Worm (Caenorhabditis elegans) whole organism, L4 larva: ENCODE measurements around the gene cest-13.

Source experiments
- F10B5.3 ChIP-seq: sonication (generic microtip); optimal IDR thresholded peaks from 2 replicates; lab custom pipeline; 2016; ENCODE audit warnings: mild to moderate bottlenecking, missing genetic modification characterization, missing compliant biosample characterization
- F37D6.2 ChIP-seq: sonication (generic microtip); optimal IDR thresholded peaks from 2 replicates; lab custom pipeline; 2016; ENCODE audit warnings: mild to moderate bottlenecking, missing genetic modification characterization, missing compliant biosample characterization
- R02D3.7 ChIP-seq: fragments of 150-350 bp; sonication (generic microtip); optimal IDR thresholded peaks from 3 replicates; lab custom pipeline; 2014; ENCODE audit warnings: missing biosample characterization, missing genetic modification characterization
- T20F7.1 ChIP-seq: fragments of 200-800 bp; sonication (Bioruptor generic); optimal IDR thresholded peaks from 2 replicates; lab custom pipeline; 2018; ENCODE audit warnings: mild to moderate bottlenecking, missing genetic modification characterization, missing compliant biosample characterization
- aha-1 ChIP-seq: fragments of 150-350 bp; peaks from one replicate; lab custom pipeline; 2014; ENCODE audit warnings: missing biosample characterization, missing genetic modification characterization
- aly-2 ChIP-seq: sonication (generic microtip); optimal IDR thresholded peaks from 2 replicates; lab custom pipeline; 2018; ENCODE audit warnings: missing biosample characterization, missing genetic modification characterization
- ceh-20 ChIP-seq: fragments of 200-800 bp; sonication (Bioruptor generic); IDR thresholded peaks from 2 replicates; pipeline ENCODE4 v1.3.6; 2022; ENCODE audit warnings: missing genetic modification reagents, missing genetic modification characterization, missing compliant biosample characterization
- ceh-44 ChIP-seq: fragments of 200-800 bp; sonication (Bioruptor generic); IDR thresholded peaks from 2 replicates; pipeline ENCODE4 v1.3.6; 2022; ENCODE audit warnings: missing genetic modification reagents, missing genetic modification characterization, missing compliant biosample characterization
- ceh-62 ChIP-seq: sonication (generic microtip); optimal IDR thresholded peaks from 2 replicates; lab custom pipeline; 2017; ENCODE audit warnings: missing biosample characterization, missing genetic modification characterization
- ces-1 ChIP-seq: fragments of 150-350 bp; sonication (generic microtip); optimal IDR thresholded peaks from 4 replicates; lab custom pipeline; 2014; ENCODE audit warnings: missing biosample characterization, missing genetic modification reagents, missing genetic modification characterization
- ctbp-1 ChIP-seq: fragments of 200-800 bp; sonication (Bioruptor generic); IDR thresholded peaks from 2 replicates; pipeline ENCODE4 v1.3.6; 2022; ENCODE audit warnings: missing genetic modification reagents, missing genetic modification characterization, missing compliant biosample characterization
- daf-12 ChIP-seq: fragments of 150-350 bp; optimal IDR thresholded peaks from 2 replicates; lab custom pipeline; 2014; ENCODE audit warnings: missing biosample characterization, missing genetic modification reagents, missing genetic modification characterization
- daf-8 ChIP-seq: fragments of 200-800 bp; sonication (Bioruptor generic); IDR thresholded peaks from 2 replicates; pipeline ENCODE4 v1.3.6; 2022; ENCODE audit warnings: missing genetic modification characterization, missing compliant biosample characterization
- dmd-8 ChIP-seq: fragments of 200-800 bp; sonication (Bioruptor generic); IDR thresholded peaks from 2 replicates; pipeline ENCODE4 v1.3.6; 2022; ENCODE audit warnings: missing genetic modification characterization, missing compliant biosample characterization
- dmd-9 ChIP-seq: fragments of 200-800 bp; sonication (Bioruptor generic); IDR thresholded peaks from 2 replicates; pipeline ENCODE4 v1.3.6; 2022; ENCODE audit warnings: missing genetic modification reagents, missing genetic modification characterization, missing compliant biosample characterization
- egl-27 ChIP-seq: sonication (generic microtip); optimal IDR thresholded peaks from 3 replicates; lab custom pipeline; 2017; ENCODE audit warnings: missing biosample characterization, missing genetic modification reagents, missing genetic modification characterization
- fos-1 ChIP-seq: fragments of 150-350 bp; optimal IDR thresholded peaks from 2 replicates; lab custom pipeline; 2014; ENCODE audit warnings: missing biosample characterization, missing genetic modification characterization
- hif-1 ChIP-seq, 2 experiments: sonication (generic microtip); optimal IDR thresholded peaks; 2 replicates each; lab custom pipeline; 2016 to 2017; ENCODE audit warnings: missing compliant biosample characterization in 2 of 2, missing genetic modification characterization in 2 of 2, missing genetic modification reagents in 2 of 2, missing genotype in 2 of 2, mild to moderate bottlenecking in 1 of 2
- hlh-30 ChIP-seq: sonication (generic microtip); optimal IDR thresholded peaks from 2 replicates; lab custom pipeline; 2017; ENCODE audit warnings: antibody characterized with exemption, mild to moderate bottlenecking, missing genetic modification characterization, missing compliant biosample characterization; ENCODE audit not compliant: insufficient read depth
- hmg-1.1 ChIP-seq: fragments of 200-800 bp; sonication (Bioruptor generic); IDR thresholded peaks from 2 replicates; pipeline ENCODE4 v1.3.6; 2022; ENCODE audit warnings: missing genetic modification reagents, missing genetic modification characterization, missing compliant biosample characterization
- lim-7 ChIP-seq: fragments of 200-800 bp; sonication (Bioruptor generic); IDR thresholded peaks from 2 replicates; pipeline ENCODE4 v1.3.6; 2022; ENCODE audit warnings: missing genetic modification characterization, missing compliant biosample characterization
- lin-13 ChIP-seq: fragments of 150-350 bp; optimal IDR thresholded peaks from 2 replicates; lab custom pipeline; 2014; ENCODE audit warnings: missing biosample characterization, missing genetic modification reagents, missing genetic modification characterization
- lin-15B ChIP-seq: fragments of 150-350 bp; sonication (generic microtip); optimal IDR thresholded peaks from 3 replicates; lab custom pipeline; 2014; ENCODE audit warnings: missing biosample characterization, missing genetic modification characterization
- lin-29 ChIP-seq: fragments of 200-800 bp; sonication (Bioruptor generic); IDR thresholded peaks from 2 replicates; pipeline ENCODE4 v1.3.6; 2022; ENCODE audit warnings: missing genetic modification reagents, missing genetic modification characterization, missing compliant biosample characterization
- lin-38 ChIP-seq: fragments of 200-800 bp; sonication (Bioruptor generic); IDR thresholded peaks from 2 replicates; pipeline ENCODE4 v1.3.6; 2022; ENCODE audit warnings: missing genetic modification reagents, missing genetic modification characterization, missing compliant biosample characterization
- lin-39 ChIP-seq: fragments of 150-350 bp; optimal IDR thresholded peaks from 2 replicates; lab custom pipeline; 2014; ENCODE audit warnings: missing biosample characterization, missing genetic modification reagents, missing genetic modification characterization
- lir-3 ChIP-seq: sonication (generic microtip); optimal IDR thresholded peaks from 2 replicates; lab custom pipeline; 2016; ENCODE audit warnings: mild to moderate bottlenecking, missing genetic modification characterization, missing compliant biosample characterization
- lsy-2 ChIP-seq, 2 experiments: fragments of 150-350 bp in 1 of 2; sonication (generic microtip) in 1 of 2; optimal IDR thresholded peaks; 2 replicates each; lab custom pipeline; 2014 to 2017; ENCODE audit warnings: missing biosample characterization in 2 of 2, missing genetic modification characterization in 2 of 2
- madf-5 ChIP-seq, 2 experiments: fragments of 200-800 bp; sonication (Bioruptor generic); IDR thresholded peaks; 2 replicates each; pipeline ENCODE4 v1.3.6; 2022; ENCODE audit warnings: missing compliant biosample characterization in 2 of 2, missing genetic modification characterization in 2 of 2
- mdl-1 ChIP-seq, 2 experiments: fragments of 150-350 bp in 1 of 2; sonication (generic microtip) in 1 of 2; optimal IDR thresholded peaks; 2 replicates each; lab custom pipeline; 2014 to 2017; ENCODE audit warnings: missing biosample characterization in 2 of 2, missing genetic modification characterization in 2 of 2
- mxl-2 ChIP-seq: fragments of 200-800 bp; sonication (Bioruptor generic); conservative IDR thresholded peaks from 2 replicates; pipeline ENCODE4 v1.3.6; 2022; ENCODE audit warnings: missing genetic modification reagents, missing genetic modification characterization, missing compliant biosample characterization
- nhr-6 ChIP-seq: fragments of 150-350 bp; optimal IDR thresholded peaks from 2 replicates; lab custom pipeline; 2014; ENCODE audit warnings: missing biosample characterization, missing genetic modification characterization
- nhr-76 ChIP-seq: fragments of 150-350 bp; optimal IDR thresholded peaks from 2 replicates; lab custom pipeline; 2014; ENCODE audit warnings: missing biosample characterization, missing genetic modification characterization
- nhr-77 ChIP-seq: fragments of 150-350 bp; optimal IDR thresholded peaks from 2 replicates; lab custom pipeline; 2014; ENCODE audit warnings: missing biosample characterization, missing genetic modification characterization
- pha-4 ChIP-seq, 2 experiments: fragments of 150-350 bp in 1 of 2; fragments of 200-800 bp in 1 of 2; sonication (Bioruptor generic) in 1 of 2; IDR thresholded peaks in 1 of 2; optimal IDR thresholded peaks in 1 of 2; 2 replicates each; pipeline versions ENCODE4 v1.3.6 to Lab custom; 2014 to 2022; ENCODE audit warnings: missing genetic modification characterization in 2 of 2, missing genetic modification reagents in 2 of 2, missing biosample characterization in 1 of 2, missing compliant biosample characterization in 1 of 2
- pqm-1 ChIP-seq: sonication (generic microtip); optimal IDR thresholded peaks from 2 replicates; lab custom pipeline; 2017; ENCODE audit warnings: missing biosample characterization, missing genetic modification characterization
- rbr-2 ChIP-seq: sonication (generic microtip); optimal IDR thresholded peaks from 2 replicates; lab custom pipeline; 2016; ENCODE audit warnings: missing genotype, missing genetic modification characterization, missing compliant biosample characterization
- saeg-2 ChIP-seq: fragments of 200-800 bp; sonication (Bioruptor generic); IDR thresholded peaks from 2 replicates; pipeline ENCODE4 v1.3.6; 2022; ENCODE audit warnings: missing genetic modification reagents, missing genetic modification characterization, missing compliant biosample characterization
- sdz-12 ChIP-seq: fragments of 200-800 bp; sonication (Bioruptor generic); optimal IDR thresholded peaks from 2 replicates; lab custom pipeline; 2018; ENCODE audit warnings: mild to moderate bottlenecking, missing genetic modification characterization, missing compliant biosample characterization
- set-16 ChIP-seq: fragments of 200-800 bp; sonication (Bioruptor generic); IDR thresholded peaks from 2 replicates; pipeline ENCODE4 v1.3.6; 2022; ENCODE audit warnings: missing genetic modification reagents, missing genetic modification characterization, missing compliant biosample characterization
- snpc-1.2 ChIP-seq: fragments of 200-800 bp; sonication (Bioruptor generic); IDR thresholded peaks from 2 replicates; pipeline ENCODE4 v1.3.6; 2022; ENCODE audit warnings: missing genetic modification reagents, missing genetic modification characterization, missing compliant biosample characterization
- snpc-4 ChIP-seq: fragments of 150-350 bp; optimal IDR thresholded peaks from 2 replicates; lab custom pipeline; 2014; ENCODE audit warnings: missing biosample characterization, missing genetic modification characterization
- tra-1 ChIP-seq: fragments of 200-800 bp; sonication (Bioruptor generic); IDR thresholded peaks from 2 replicates; pipeline ENCODE4 v1.3.6; 2022; ENCODE audit warnings: missing genetic modification reagents, missing genetic modification characterization, missing compliant biosample characterization
- unc-130 ChIP-seq: sonication (generic microtip); optimal IDR thresholded peaks from 2 replicates; lab custom pipeline; 2016; ENCODE audit warnings: missing genetic modification reagents, missing genetic modification characterization, missing compliant biosample characterization
- unc-39 ChIP-seq: sonication (generic microtip); optimal IDR thresholded peaks from 2 replicates; lab custom pipeline; 2017; ENCODE audit warnings: missing biosample characterization, missing genetic modification characterization
- zfp-2 ChIP-seq: sonication (generic microtip); optimal IDR thresholded peaks from 2 replicates; lab custom pipeline; 2016; ENCODE audit warnings: mild to moderate bottlenecking, missing genetic modification characterization, missing compliant biosample characterization
- zfp-3 ChIP-seq: fragments of 200-800 bp; sonication (Bioruptor generic); conservative IDR thresholded peaks from 2 replicates; pipeline ENCODE4 v1.3.6; 2022; ENCODE audit warnings: missing genetic modification reagents, missing genetic modification characterization, missing compliant biosample characterization
- zip-11 ChIP-seq: fragments of 200-800 bp; sonication (Bioruptor generic); IDR thresholded peaks from 2 replicates; pipeline ENCODE4 v1.3.6; 2022; ENCODE audit warnings: missing genetic modification characterization, missing compliant biosample characterization
- ztf-7 ChIP-seq: fragments of 150-350 bp; optimal IDR thresholded peaks from 2 replicates; lab custom pipeline; 2014; ENCODE audit warnings: missing biosample characterization, missing genetic modification characterization

cest-13 gene

DNA sequence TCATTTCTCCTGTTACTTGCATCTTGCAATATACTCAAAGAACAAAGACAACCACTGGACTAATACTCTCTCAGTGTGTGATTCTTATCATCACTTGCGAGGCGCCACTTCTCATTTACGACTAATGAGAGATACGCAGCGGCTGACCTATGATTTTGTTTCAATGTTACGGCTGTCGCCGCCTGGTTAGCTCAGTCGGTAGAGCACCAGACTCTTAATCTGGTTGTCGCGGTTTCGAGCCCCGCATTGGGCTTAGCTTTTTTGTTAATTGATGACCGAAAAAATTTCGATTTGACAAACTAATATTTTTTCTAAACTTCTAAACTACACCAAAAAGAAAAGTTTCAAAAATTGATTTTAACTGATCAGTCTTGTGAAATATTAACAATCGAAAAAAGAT is 43.7 kb upstream of the cest-13 start (continued):
- TF ChIP-seq hlh-30 (tag; lab: Kevin White, UChicago) (peak; percentile 36), madf-5 (GFP tag; IDR thresholded peaks at IDR 0.05; lab: Robert Waterston, UW) (0 out of 4 replicates have a peak, but pooled peaks of 1 of the 2 experiments have one; percentile 47), pqm-1 (no peak), lin-13 (GFP tag; lab: Kevin White, UChicago) (no peak), zfp-2 (tag; lab: Kevin White, UChicago) (no peak), fos-1 (tag; lab: Kevin White, UChicago) (no peak), nhr-76 (tag; lab: Kevin White, UChicago) (no peak), nhr-6 (tag; lab: Kevin White, UChicago) (no peak), daf-8 (GFP tag; lab: Robert Waterston, UW) (no peak), F37D6.2 (tag; lab: Kevin White, UChicago) (no peak), nhr-77 (tag; lab: Kevin White, UChicago) (no peak), aha-1 (tag; lab: Kevin White, UChicago) (no peak), lin-38 (GFP tag; lab: Robert Waterston, UW) (peak; percentile 53), sdz-12 (GFP tag; lab: Kevin White, UChicago) (no peak), snpc-4 (no peak), lin-15B (tag; lab: Kevin White, UChicago) (no peak), ceh-44 (0 out of 2 replicates have a peak, but pooled peaks have one; percentile 14), zfp-3 (GFP tag; lab: Robert Waterston, UW) (0 out of 2 replicates have a peak, but pooled peaks have one; percentile 70), lin-29 (GFP tag; lab: Robert Waterston, UW) (no peak), hmg-1.1 (GFP tag; lab: Robert Waterston, UW) (peak; percentile 50; the same call in 1 of the 2 replicates), lir-3 (tag; lab: Kevin White, UChicago) (no peak), mxl-2 (GFP tag; lab: Robert Waterston, UW) (no peak), mdl-1 (tag; optimal IDR thresholded peaks at IDR 0.05; lab: Kevin White, UChicago) (no peak), aly-2 (tag; lab: Kevin White, UChicago) (no peak), unc-130 (GFP tag; lab: Kevin White, UChicago) (no peak), egl-27 (tag; lab: Kevin White, UChicago) (no peak), lsy-2 (tag; optimal IDR thresholded peaks at IDR 0.05; lab: Kevin White, UChicago) (no peak), ceh-20 (no peak), rbr-2 (tag; lab: Kevin White, UChicago) (no peak), hif-1 (tag; optimal IDR thresholded peaks at IDR 0.05; lab: Kevin White, UChicago) (no peak), tra-1 (GFP tag; lab: Robert Waterston, UW) (no peak), dmd-8 (GFP tag; lab: Robert Waterston, UW) (no peak; the same call in none of the 2 replicates), set-16 (GFP tag; lab: Robert Waterston, UW) (no peak), saeg-2 (GFP tag; lab: Robert Waterston, UW) (0 out of 2 replicates have a peak, but pooled peaks have one; percentile 48), T20F7.1 (GFP tag; lab: Kevin White, UChicago) (no peak), ctbp-1 (GFP tag; lab: Robert Waterston, UW) (0 out of 2 replicates have a peak, but pooled peaks have one; percentile 10), ceh-62 (tag; lab: Kevin White, UChicago) (no peak), dmd-9 (GFP tag; lab: Robert Waterston, UW) (0 out of 2 replicates have a peak, but pooled peaks have one; percentile 15), lin-39 (tag; lab: Kevin White, UChicago) (no peak)

DNA sequence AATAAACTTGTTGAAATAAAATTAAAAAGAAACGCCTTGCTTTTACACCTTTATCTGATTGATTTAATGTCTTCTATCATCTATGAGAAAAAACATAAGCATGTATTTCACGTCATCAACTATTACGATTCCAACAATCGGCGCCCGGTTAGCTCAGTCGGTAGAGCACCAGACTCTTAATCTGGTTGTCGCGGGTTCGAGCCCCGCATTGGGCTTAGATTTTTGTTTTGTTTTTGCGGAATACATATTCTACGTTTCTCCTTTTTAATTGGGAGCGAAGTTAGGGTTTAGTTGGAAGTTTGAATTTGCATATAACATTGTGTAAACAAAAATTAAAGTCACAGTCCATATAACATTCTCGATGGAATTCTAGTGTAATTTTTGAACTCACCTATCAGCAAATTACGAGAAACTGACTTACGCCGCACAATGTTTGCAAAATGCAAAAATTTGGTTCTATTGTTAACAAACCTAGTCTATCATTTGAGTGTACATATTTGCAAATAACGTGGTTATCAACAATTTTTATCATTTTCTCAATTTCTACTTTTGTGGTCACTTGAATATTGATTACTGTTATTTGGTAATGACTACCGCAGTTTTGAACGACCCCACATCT is 42.9 kb upstream of the cest-13 start, which contains the start of gene shc-3:
Gene shc-3 (plus strand): TSS at position 484 of the 619 bp plus-strand sequence.
- TF ChIP-seq lin-38 (GFP tag; lab: Robert Waterston, UW) (peak; percentile 56), nhr-6 (tag; lab: Kevin White, UChicago) (no peak), R02D3.7 (tag; lab: Kevin White, UChicago) (no peak), lim-7 (GFP tag; lab: Robert Waterston, UW) (no peak; the same call in 1 of the 2 replicates), lin-15B (tag; lab: Kevin White, UChicago) (no peak), F10B5.3 (no peak), pha-4 (GFP tag; IDR thresholded peaks at IDR 0.05; lab: Robert Waterston, UW) (0 out of 2 replicates have a peak, but pooled peaks have one; percentile 57), pha-4 (tag; optimal IDR thresholded peaks at IDR 0.05; lab: Kevin White, UChicago) (no peak), madf-5 (GFP tag; IDR thresholded peaks at IDR 0.05; lab: Robert Waterston, UW) (peak in 1 of 2 experiments; percentile 33; a peak in 1 of 4 replicates), snpc-1.2 (peak; percentile 71), ces-1 (GFP tag; lab: Kevin White, UChicago) (no peak), zip-11 (GFP tag; lab: Robert Waterston, UW) (0 out of 2 replicates have a peak, but pooled peaks have one; percentile 31), unc-39 (tag; lab: Kevin White, UChicago) (no peak), ztf-7 (tag; lab: Kevin White, UChicago) (no peak), lin-39 (tag; lab: Kevin White, UChicago) (no peak), ceh-44 (0 out of 2 replicates have a peak, but pooled peaks have one; percentile 23), daf-12 (tag; lab: Kevin White, UChicago) (no peak)
